Worm (Caenorhabditis elegans): ENCODE results near the gene M02D8.5.

ce11 chrX:8721273-8721672, 40.1 kb downstream of the M02D8.5 start:
- TF ChIP-seq lin-15B (tag; optimal IDR thresholded peaks at IDR 0.05) (no peak), ceh-82 (tag; optimal IDR thresholded peaks at IDR 0.05) (no peak), nhr-77 (tag; optimal IDR thresholded peaks at IDR 0.05) (no peak), hmg-11 (tag; optimal IDR thresholded peaks at IDR 0.05) (no peak)

All from whole organism, L3 larva.